Worm (Caenorhabditis elegans) whole organism, young adult: ENCODE data around the gene ima-3.

Experiments used
- B0019.2 ChIP-seq: fragments of 200-800 bp; sonication (Bioruptor generic); conservative IDR thresholded peaks from 2 replicates; pipeline ENCODE4 v1.3.6; 2022; ENCODE audit warnings: missing genetic modification reagents, missing genetic modification characterization, missing compliant biosample characterization
- B0035.1 ChIP-seq: sonication (generic microtip); optimal IDR thresholded peaks from 2 replicates; lab custom pipeline; 2016; ENCODE audit warnings: missing genetic modification characterization, mild to moderate bottlenecking, missing compliant biosample characterization, missing genotype, missing genetic modification reagents
- B0336.3 ChIP-seq: fragments of 200-800 bp; sonication (Bioruptor generic); IDR thresholded peaks from 2 replicates; pipeline ENCODE4 v1.3.6; 2022; ENCODE audit warnings: missing genetic modification characterization, missing compliant biosample characterization
- F10E7.11 ChIP-seq: sonication (generic microtip); optimal IDR thresholded peaks from 2 replicates; lab custom pipeline; 2017; ENCODE audit warnings: mild to moderate bottlenecking, missing genetic modification characterization, moderate library complexity, missing compliant biosample characterization
- F22D6.2 ChIP-seq: sonication (generic microtip); optimal IDR thresholded peaks from 2 replicates; lab custom pipeline; 2016; ENCODE audit warnings: mild to moderate bottlenecking, missing genetic modification characterization, missing compliant biosample characterization
- F23B12.7 ChIP-seq: sonication (generic microtip); optimal IDR thresholded peaks from 2 replicates; lab custom pipeline; 2017; ENCODE audit warnings: missing genetic modification characterization, mild to moderate bottlenecking, missing compliant biosample characterization, antibody characterized with exemption, moderate library complexity; ENCODE audit not compliant: insufficient read depth
- F49E8.2 ChIP-seq: sonication (generic microtip); optimal IDR thresholded peaks from 3 replicates; lab custom pipeline; 2017; ENCODE audit warnings: missing genetic modification characterization, mild to moderate bottlenecking, missing compliant biosample characterization, antibody characterized with exemption, moderate library complexity; ENCODE audit not compliant: insufficient read depth
- K11D2.4 ChIP-seq: fragments of 200-800 bp; sonication (Bioruptor generic); IDR thresholded peaks from 2 replicates; pipeline ENCODE4 v1.3.6; 2022; ENCODE audit warnings: missing genetic modification reagents, missing genetic modification characterization, missing compliant biosample characterization
- T26A5.8 ChIP-seq: sonication (generic microtip); optimal IDR thresholded peaks from 2 replicates; lab custom pipeline; 2016; ENCODE audit warnings: missing genetic modification characterization, missing compliant biosample characterization
- Y53G8AR.9 ChIP-seq: fragments of 200-800 bp; sonication (Bioruptor generic); conservative IDR thresholded peaks from 2 replicates; pipeline ENCODE4 v1.3.6; 2022; ENCODE audit warnings: missing genetic modification reagents, missing genetic modification characterization, missing compliant biosample characterization
- athp-1 ChIP-seq: sonication (generic microtip); optimal IDR thresholded peaks from 2 replicates; lab custom pipeline; 2017; ENCODE audit warnings: mild to moderate bottlenecking, missing genetic modification characterization, missing compliant biosample characterization
- attf-5 ChIP-seq: fragments of 200-800 bp; sonication (Bioruptor generic); optimal IDR thresholded peaks from 2 replicates; lab custom pipeline; 2018; ENCODE audit warnings: mild to moderate bottlenecking, missing genetic modification characterization, missing compliant biosample characterization
- chd-7 ChIP-seq: sonication (generic microtip); optimal IDR thresholded peaks from 2 replicates; lab custom pipeline; 2016; ENCODE audit warnings: mild to moderate bottlenecking, missing genetic modification characterization, moderate library complexity, missing compliant biosample characterization
- die-1 ChIP-seq: sonication (generic microtip); optimal IDR thresholded peaks from 2 replicates; lab custom pipeline; 2016; ENCODE audit warnings: missing genotype, mild to moderate bottlenecking, missing genetic modification characterization, missing compliant biosample characterization
- dox-1 ChIP-seq: fragments of 200-800 bp; sonication (Bioruptor generic); IDR thresholded peaks from 2 replicates; pipeline ENCODE4 v1.3.6; 2022; ENCODE audit warnings: missing genetic modification reagents, missing genetic modification characterization, missing compliant biosample characterization
- dpl-1 ChIP-seq: fragments of 150-350 bp; optimal IDR thresholded peaks from 2 replicates; lab custom pipeline; 2014; ENCODE audit warnings: missing biosample characterization, missing genetic modification reagents, missing genetic modification characterization
- egl-18 ChIP-seq: fragments of 200-800 bp; sonication (Bioruptor generic); IDR thresholded peaks from 2 replicates; pipeline ENCODE4 v1.3.6; 2022; ENCODE audit warnings: missing genetic modification reagents, missing genetic modification characterization, missing compliant biosample characterization
- egrh-3 ChIP-seq: fragments of 200-800 bp; sonication (Bioruptor generic); IDR thresholded peaks from 2 replicates; pipeline ENCODE4 v1.3.6; 2022; ENCODE audit warnings: missing genetic modification reagents, missing genetic modification characterization, missing compliant biosample characterization
- hlh-12 ChIP-seq: sonication (generic microtip); optimal IDR thresholded peaks from 2 replicates; lab custom pipeline; 2016; ENCODE audit warnings: missing genetic modification characterization, missing compliant biosample characterization
- hmg-20 ChIP-seq: fragments of 200-800 bp; sonication (Bioruptor generic); IDR thresholded peaks from 2 replicates; pipeline ENCODE4 v1.3.6; 2022; ENCODE audit warnings: missing genetic modification reagents, missing genetic modification characterization, missing compliant biosample characterization
- let-526 ChIP-seq: fragments of 200-800 bp; sonication (Bioruptor generic); IDR thresholded peaks from 2 replicates; pipeline ENCODE4 v1.3.6; 2022; ENCODE audit warnings: missing genetic modification reagents, missing genetic modification characterization, missing compliant biosample characterization
- let-607 ChIP-seq, 2 experiments: fragments of 200-800 bp in 1 of 2; sonication (Bioruptor generic) in 1 of 2; sonication (generic microtip) in 1 of 2; optimal IDR thresholded peaks; 2 replicates each; lab custom pipeline; 2016 to 2018; ENCODE audit warnings: mild to moderate bottlenecking in 2 of 2, missing compliant biosample characterization in 2 of 2, missing genetic modification characterization in 2 of 2, moderate library complexity in 2 of 2, missing genotype in 1 of 2
- lin-40 ChIP-seq: sonication (generic microtip); optimal IDR thresholded peaks from 2 replicates; lab custom pipeline; 2016; ENCODE audit warnings: missing genetic modification characterization, mild to moderate bottlenecking, missing compliant biosample characterization, missing genotype, missing genetic modification reagents
- madf-8 ChIP-seq: fragments of 200-800 bp; sonication (Bioruptor generic); conservative IDR thresholded peaks from 2 replicates; pipeline ENCODE4 v1.3.6; 2022; ENCODE audit warnings: missing genetic modification reagents, missing genetic modification characterization, missing compliant biosample characterization
- mes-4 ChIP-seq: sonication (generic microtip); optimal IDR thresholded peaks from 2 replicates; lab custom pipeline; 2016; ENCODE audit warnings: missing genotype, missing genetic modification characterization, missing compliant biosample characterization
- mxl-1 ChIP-seq: sonication (generic microtip); optimal IDR thresholded peaks from 2 replicates; lab custom pipeline; 2016; ENCODE audit warnings: missing genetic modification characterization, missing compliant biosample characterization
- nfya-1 ChIP-seq: sonication (generic microtip); optimal IDR thresholded peaks from 2 replicates; lab custom pipeline; 2017; ENCODE audit warnings: antibody characterized with exemption, missing compliant biosample characterization, missing genetic modification characterization, borderline replicate concordance; ENCODE audit not compliant: insufficient read depth
- nhr-179 ChIP-seq: sonication (generic microtip); optimal IDR thresholded peaks from 2 replicates; lab custom pipeline; 2016; ENCODE audit warnings: mild to moderate bottlenecking, missing genetic modification characterization, missing compliant biosample characterization
- pbrm-1 ChIP-seq: fragments of 200-800 bp; sonication (Bioruptor generic); IDR thresholded peaks from 2 replicates; pipeline ENCODE4 v1.3.6; 2022; ENCODE audit warnings: missing genetic modification reagents, missing genetic modification characterization, missing compliant biosample characterization
- pha-4 ChIP-seq: fragments of 150-350 bp; sonication (generic microtip); optimal IDR thresholded peaks from 2 replicates; lab custom pipeline; 2014; ENCODE audit warnings: missing biosample characterization, missing genetic modification reagents, missing genetic modification characterization
- rcor-1 ChIP-seq: fragments of 200-800 bp; sonication (Bioruptor generic); IDR thresholded peaks from 2 replicates; pipeline ENCODE4 v1.3.6; 2022; ENCODE audit warnings: missing genetic modification reagents, missing genetic modification characterization, missing compliant biosample characterization
- sea-2 ChIP-seq: fragments of 200-800 bp; sonication (Bioruptor generic); IDR thresholded peaks from 2 replicates; pipeline ENCODE4 v1.3.6; 2022; ENCODE audit warnings: missing genetic modification characterization, missing compliant biosample characterization
- snpc-1.3 ChIP-seq: sonication (generic microtip); optimal IDR thresholded peaks from 2 replicates; lab custom pipeline; 2017; ENCODE audit warnings: missing genetic modification characterization, mild to moderate bottlenecking, missing compliant biosample characterization, antibody characterized with exemption, moderate library complexity, missing genotype, missing genetic modification reagents; ENCODE audit not compliant: insufficient read depth
- somi-1 ChIP-seq: fragments of 200-800 bp; sonication (Bioruptor generic); optimal IDR thresholded peaks from 2 replicates; lab custom pipeline; 2018; ENCODE audit warnings: mild to moderate bottlenecking, missing genetic modification characterization, missing compliant biosample characterization
- tbp1 ChIP-seq: fragments of 200-800 bp; sonication (Bioruptor generic); optimal IDR thresholded peaks from 2 replicates; lab custom pipeline; 2018; ENCODE audit warnings: mild to moderate bottlenecking, missing genetic modification characterization, missing compliant biosample characterization
- tlf-1 ChIP-seq: fragments of 200-800 bp; sonication (Bioruptor generic); optimal IDR thresholded peaks from 2 replicates; lab custom pipeline; 2018; ENCODE audit warnings: mild to moderate bottlenecking, missing genetic modification characterization, missing compliant biosample characterization
- xnd-1 ChIP-seq: sonication (generic microtip); optimal IDR thresholded peaks from 2 replicates; lab custom pipeline; 2016; ENCODE audit warnings: missing genotype, missing genetic modification reagents, missing genetic modification characterization, missing compliant biosample characterization
- zfh-2 ChIP-seq: fragments of 200-800 bp; sonication (Bioruptor generic); conservative IDR thresholded peaks from 2 replicates; pipeline ENCODE4 v1.3.6; 2022; ENCODE audit warnings: missing genetic modification reagents, missing genetic modification characterization, missing compliant biosample characterization
- ztf-18 ChIP-seq: sonication (generic microtip); optimal IDR thresholded peaks from 2 replicates; lab custom pipeline; 2016; ENCODE audit warnings: missing genotype, mild to moderate bottlenecking, missing genetic modification characterization, missing compliant biosample characterization
- ztf-25 ChIP-seq: fragments of 200-800 bp; sonication (Bioruptor generic); IDR thresholded peaks from 2 replicates; pipeline ENCODE4 v1.3.6; 2022; ENCODE audit warnings: missing genetic modification reagents, missing genetic modification characterization, missing compliant biosample characterization
- ztf-28 ChIP-seq: fragments of 200-800 bp; sonication (Bioruptor generic); IDR thresholded peaks from 2 replicates; pipeline ENCODE4 v1.3.6; 2022; ENCODE audit warnings: missing genetic modification reagents, missing genetic modification characterization, missing compliant biosample characterization
- ztf-6 ChIP-seq: fragments of 200-800 bp; sonication (Bioruptor generic); IDR thresholded peaks from 2 replicates; pipeline ENCODE4 v1.3.6; 2022; ENCODE audit warnings: missing genetic modification reagents, missing genetic modification characterization, missing compliant biosample characterization

Gene ima-3

ce11 chrIV:7588631-7589030, 27.2 kb upstream of the ima-3 start, which contains the start of gene cla-1:
Gene cla-1 (plus strand): TSS chrIV:7588931.
- TF ChIP-seq B0035.1 (tag; lab: Kevin White, UChicago) (no peak), ztf-6 (GFP tag; lab: Robert Waterston, UW) (no peak), T26A5.8 (tag; lab: Kevin White, UChicago) (no peak), rcor-1 (no peak), mes-4 (tag; lab: Kevin White, UChicago) (no peak), B0019.2 (GFP tag; lab: Robert Waterston, UW) (no peak), hlh-12 (no peak), nfya-1 (no peak)
- TF ChIP-seq, all 124 proteins: peak for 0

ce11 chrIV:7586972-7587371, 25.5 kb upstream of the ima-3 start:
- TF ChIP-seq let-526 (GFP tag; lab: Robert Waterston, UW): no peak
- TF ChIP-seq zfh-2 (GFP tag; lab: Robert Waterston, UW): no peak
- TF ChIP-seq tbp1 (GFP tag; lab: Kevin White, UChicago): no peak
- no peak for TF ChIP-seq mxl-1
- no peak for TF ChIP-seq nfya-1
- no peak for TF ChIP-seq sea-2 (GFP tag; lab: Robert Waterston, UW)
- no peak for TF ChIP-seq pha-4 (tag; lab: Kevin White, UChicago)
- TF ChIP-seq F22D6.2 (tag; lab: Kevin White, UChicago): no peak
- TF ChIP-seq pbrm-1: no peak
- no peak for TF ChIP-seq hmg-20
- TF ChIP-seq egrh-3: no peak

- 0 out of 2 replicates have a peak, but pooled peaks have one; percentile 26 for TF ChIP-seq egl-18 (GFP tag; lab: Robert Waterston, UW)
- TF ChIP-seq F22D6.2 (tag; lab: Kevin White, UChicago): no peak
- TF ChIP-seq nhr-179 (tag; lab: Kevin White, UChicago): no peak
Observed at ce11 chrIV:7585273-7585882, 23.9 kb upstream of the ima-3 start.

- TF ChIP-seq somi-1 (no peak), hlh-12 (no peak), lin-40 (peak; percentile 62), snpc-1.3 (tag; lab: Kevin White, UChicago) (peak; percentile 97), dox-1 (GFP tag; lab: Robert Waterston, UW) (no peak; the same call in 1 of the 2 replicates), let-607 (tag; optimal IDR thresholded peaks at IDR 0.05; lab: Kevin White, UChicago) (peak in 1 of 2 experiments; percentile 41), F10E7.11 (tag; lab: Kevin White, UChicago) (no peak), rcor-1 (no peak; the same call in 1 of the 2 replicates), ztf-28 (GFP tag; lab: Robert Waterston, UW) (0 out of 2 replicates have a peak, but pooled peaks have one; percentile 27), K11D2.4 (no peak), athp-1 (tag; lab: Kevin White, UChicago) (peak; percentile 46), ztf-18 (peak; percentile 90), B0336.3 (peak; percentile 57; the same call in 1 of the 2 replicates), madf-8 (GFP tag; lab: Robert Waterston, UW) (peak; percentile 41), F23B12.7 (tag; lab: Kevin White, UChicago) (peak; percentile 75), tlf-1 (GFP tag; lab: Kevin White, UChicago) (peak; percentile 73), die-1 (tag; lab: Kevin White, UChicago) (no peak), chd-7 (tag; lab: Kevin White, UChicago) (no peak), mxl-1 (no peak), F49E8.2 (tag; lab: Kevin White, UChicago) (peak; percentile 92), Y53G8AR.9 (GFP tag; lab: Robert Waterston, UW) (no peak), attf-5 (peak; percentile 98), dpl-1 (GFP tag; lab: Kevin White, UChicago) (peak; percentile 77), sea-2 (GFP tag; lab: Robert Waterston, UW) (no peak), xnd-1 (tag; lab: Kevin White, UChicago) (no peak), ztf-25 (GFP tag; lab: Robert Waterston, UW) (no peak)
Observed at ce11 chrIV:7580062-7580614, 18.7 kb upstream of the ima-3 start, which contains the start of the genes cec-5 and nol-10. Gene cec-5 (minus strand): TSS chrIV:7580112. Gene nol-10 (plus strand): TSS chrIV:7580597.
